Worm (Caenorhabditis elegans) whole organism, young adult: ENCODE data around the gene srxa-18.

Experiments used
- B0019.2 ChIP-seq: fragments of 200-800 bp; sonication (Bioruptor generic); conservative IDR thresholded peaks from 2 replicates; pipeline ENCODE4 v1.3.6; 2022; ENCODE audit warnings: missing genetic modification reagents, missing genetic modification characterization, missing compliant biosample characterization
- B0035.1 ChIP-seq: sonication (generic microtip); optimal IDR thresholded peaks from 2 replicates; lab custom pipeline; 2016; ENCODE audit warnings: missing genetic modification characterization, mild to moderate bottlenecking, missing compliant biosample characterization, missing genotype, missing genetic modification reagents
- C17E4.6 ChIP-seq: fragments of 200-800 bp; sonication (Bioruptor generic); IDR thresholded peaks from 2 replicates; pipeline ENCODE4 v1.3.6; 2022; ENCODE audit warnings: missing genetic modification reagents, missing genetic modification characterization, missing compliant biosample characterization
- D2030.7 ChIP-seq: fragments of 200-800 bp; sonication (Bioruptor generic); IDR thresholded peaks from 2 replicates; pipeline ENCODE4 v1.3.6; 2022; ENCODE audit warnings: missing genetic modification reagents, missing genetic modification characterization, missing compliant biosample characterization
- F23B12.7 ChIP-seq: sonication (generic microtip); optimal IDR thresholded peaks from 2 replicates; lab custom pipeline; 2017; ENCODE audit warnings: missing genetic modification characterization, mild to moderate bottlenecking, missing compliant biosample characterization, antibody characterized with exemption, moderate library complexity; ENCODE audit not compliant: insufficient read depth
- ZK185.1 ChIP-seq: sonication (generic microtip); optimal IDR thresholded peaks from 2 replicates; lab custom pipeline; 2016; ENCODE audit warnings: mild to moderate bottlenecking, missing genetic modification characterization, missing compliant biosample characterization; ENCODE audit not compliant: poor library complexity, severe bottlenecking
- ama-1 ChIP-seq, 3 experiments: fragments of 150-350 bp in 1 of 3; sonication (generic microtip) in 2 of 3; optimal IDR thresholded peaks; 2 replicates each; lab custom pipeline; 2014 to 2018; ENCODE audit warnings: missing biosample characterization in 2 of 3, missing genetic modification characterization in 2 of 3, missing genetic modification reagents in 2 of 3
- aptf-3 ChIP-seq: fragments of 200-800 bp; sonication (Bioruptor generic); IDR thresholded peaks from 2 replicates; pipeline ENCODE4 v1.3.6; 2022; ENCODE audit warnings: missing genetic modification characterization, missing compliant biosample characterization
- atf-7 ChIP-seq: sonication (generic microtip); optimal IDR thresholded peaks from 2 replicates; lab custom pipeline; 2017; ENCODE audit warnings: mild to moderate bottlenecking, missing genetic modification characterization, missing compliant biosample characterization
- attf-6 ChIP-seq: fragments of 200-800 bp; sonication (Bioruptor generic); IDR thresholded peaks from 2 replicates; pipeline ENCODE4 v1.3.6; 2022; ENCODE audit warnings: missing genetic modification reagents, missing genetic modification characterization, missing compliant biosample characterization
- ccch-3 ChIP-seq: fragments of 200-800 bp; sonication (Bioruptor generic); optimal IDR thresholded peaks from 2 replicates; lab custom pipeline; 2018; ENCODE audit warnings: mild to moderate bottlenecking, missing genetic modification characterization, missing compliant biosample characterization
- ceh-91 ChIP-seq: fragments of 200-800 bp; sonication (Bioruptor generic); IDR thresholded peaks from 2 replicates; pipeline ENCODE4 v1.3.6; 2022; ENCODE audit warnings: missing genetic modification reagents, missing genetic modification characterization, missing compliant biosample characterization
- egl-18 ChIP-seq: fragments of 200-800 bp; sonication (Bioruptor generic); IDR thresholded peaks from 2 replicates; pipeline ENCODE4 v1.3.6; 2022; ENCODE audit warnings: missing genetic modification reagents, missing genetic modification characterization, missing compliant biosample characterization
- ets-4 ChIP-seq: fragments of 200-800 bp; sonication (Bioruptor generic); optimal IDR thresholded peaks from 2 replicates; lab custom pipeline; 2018; ENCODE audit warnings: mild to moderate bottlenecking, missing genetic modification characterization, missing compliant biosample characterization
- hmg-1.2 ChIP-seq: fragments of 200-800 bp; sonication (Bioruptor generic); IDR thresholded peaks from 2 replicates; pipeline ENCODE4 v1.3.6; 2022; ENCODE audit warnings: missing genetic modification reagents, missing genetic modification characterization, missing compliant biosample characterization
- let-607 ChIP-seq, 2 experiments: fragments of 200-800 bp in 1 of 2; sonication (Bioruptor generic) in 1 of 2; sonication (generic microtip) in 1 of 2; optimal IDR thresholded peaks; 2 replicates each; lab custom pipeline; 2016 to 2018; ENCODE audit warnings: mild to moderate bottlenecking in 2 of 2, missing compliant biosample characterization in 2 of 2, missing genetic modification characterization in 2 of 2, moderate library complexity in 2 of 2, missing genotype in 1 of 2
- lin-54 ChIP-seq: fragments of 200-800 bp; sonication (Bioruptor generic); optimal IDR thresholded peaks from 2 replicates; lab custom pipeline; 2018; ENCODE audit warnings: mild to moderate bottlenecking, missing genetic modification characterization, missing compliant biosample characterization
- madf-3 ChIP-seq: fragments of 200-800 bp; sonication (Bioruptor generic); IDR thresholded peaks from 2 replicates; pipeline ENCODE4 v1.3.6; 2022; ENCODE audit warnings: missing genetic modification reagents, missing genetic modification characterization, missing compliant biosample characterization
- mel-28 ChIP-seq: sonication (generic microtip); optimal IDR thresholded peaks from 2 replicates; lab custom pipeline; 2016; ENCODE audit warnings: borderline replicate concordance, mild to moderate bottlenecking, missing genetic modification characterization, missing compliant biosample characterization
- nfyb-1 ChIP-seq: fragments of 200-800 bp; sonication (Bioruptor generic); IDR thresholded peaks from 2 replicates; pipeline ENCODE4 v1.3.6; 2022; ENCODE audit warnings: missing genetic modification reagents, missing genetic modification characterization, missing compliant biosample characterization
- nhr-27 ChIP-seq: fragments of 200-800 bp; sonication (Bioruptor generic); optimal IDR thresholded peaks from 2 replicates; lab custom pipeline; 2018; ENCODE audit warnings: mild to moderate bottlenecking, missing genetic modification characterization, moderate library complexity, missing compliant biosample characterization
- nhr-80 ChIP-seq: sonication (generic microtip); optimal IDR thresholded peaks from 2 replicates; lab custom pipeline; 2016; ENCODE audit warnings: missing genetic modification characterization, missing compliant biosample characterization
- nhr-90 ChIP-seq: sonication (generic microtip); optimal IDR thresholded peaks from 2 replicates; lab custom pipeline; 2016; ENCODE audit warnings: missing genotype, mild to moderate bottlenecking, missing genetic modification characterization, missing compliant biosample characterization
- pha-4 ChIP-seq: fragments of 150-350 bp; sonication (generic microtip); optimal IDR thresholded peaks from 2 replicates; lab custom pipeline; 2014; ENCODE audit warnings: missing biosample characterization, missing genetic modification reagents, missing genetic modification characterization
- rcor-1 ChIP-seq: fragments of 200-800 bp; sonication (Bioruptor generic); IDR thresholded peaks from 2 replicates; pipeline ENCODE4 v1.3.6; 2022; ENCODE audit warnings: missing genetic modification reagents, missing genetic modification characterization, missing compliant biosample characterization
- snpc-3.4 ChIP-seq: sonication (generic microtip); optimal IDR thresholded peaks from 2 replicates; lab custom pipeline; 2017; ENCODE audit warnings: missing genetic modification characterization, mild to moderate bottlenecking, missing compliant biosample characterization, antibody characterized with exemption, moderate library complexity, missing genotype, missing genetic modification reagents
- snpc-4 ChIP-seq, 5 experiments: fragments of 150-350 bp in 1 of 5; sonication (generic microtip) in 4 of 5; optimal IDR thresholded peaks; 2 replicates each; lab custom pipeline; 2014 to 2018; ENCODE audit warnings: missing genetic modification characterization in 5 of 5, missing biosample characterization in 3 of 5, antibody characterized with exemption in 2 of 5, mild to moderate bottlenecking in 2 of 5, missing compliant biosample characterization in 2 of 5, missing genotype in 2 of 5, moderate library complexity in 2 of 5, missing genetic modification reagents in 1 of 5
- tbp1 ChIP-seq: fragments of 200-800 bp; sonication (Bioruptor generic); optimal IDR thresholded peaks from 2 replicates; lab custom pipeline; 2018; ENCODE audit warnings: mild to moderate bottlenecking, missing genetic modification characterization, missing compliant biosample characterization
- tlf-1 ChIP-seq: fragments of 200-800 bp; sonication (Bioruptor generic); optimal IDR thresholded peaks from 2 replicates; lab custom pipeline; 2018; ENCODE audit warnings: mild to moderate bottlenecking, missing genetic modification characterization, missing compliant biosample characterization
- unc-130 ChIP-seq: sonication (generic microtip); optimal IDR thresholded peaks from 2 replicates; lab custom pipeline; 2016; ENCODE audit warnings: missing genetic modification reagents, missing genetic modification characterization, missing compliant biosample characterization
- unc-62 ChIP-seq: fragments of 150-350 bp; optimal IDR thresholded peaks from 2 replicates; lab custom pipeline; 2014; ENCODE audit warnings: missing biosample characterization, missing genetic modification reagents, missing genetic modification characterization
- xnd-1 ChIP-seq: sonication (generic microtip); optimal IDR thresholded peaks from 2 replicates; lab custom pipeline; 2016; ENCODE audit warnings: missing genotype, missing genetic modification reagents, missing genetic modification characterization, missing compliant biosample characterization
- ztf-22 ChIP-seq: fragments of 200-800 bp; sonication (Bioruptor generic); optimal IDR thresholded peaks from 2 replicates; lab custom pipeline; 2018; ENCODE audit warnings: mild to moderate bottlenecking, missing genetic modification characterization, moderate library complexity, missing compliant biosample characterization
- ztf-26 ChIP-seq: sonication (generic microtip); optimal IDR thresholded peaks from 2 replicates; lab custom pipeline; 2017; ENCODE audit warnings: missing genetic modification characterization, missing compliant biosample characterization
- ztf-3 ChIP-seq: fragments of 200-800 bp; sonication (Bioruptor generic); optimal IDR thresholded peaks from 2 replicates; lab custom pipeline; 2018; ENCODE audit warnings: mild to moderate bottlenecking, missing genetic modification characterization, missing compliant biosample characterization

The srxa-18 gene

ce11 chrV:10160954-10161353, 40.2 kb upstream of the srxa-18 start, which contains the start of gene C51E3.10:
TSS of gene C51E3.10 (minus strand) at chrV:10161134.
- TF ChIP-seq atf-7 (tag; lab: Kevin White, UChicago) (peak; percentile 54), nhr-80 (tag; lab: Kevin White, UChicago) (peak; percentile 92), nfyb-1 (GFP tag; lab: Robert Waterston, UW) (0 out of 2 replicates have a peak, but pooled peaks have one; percentile 25), nhr-90 (tag; lab: Kevin White, UChicago) (peak; percentile 26), ccch-3 (GFP tag; lab: Kevin White, UChicago) (no peak), unc-62 (GFP tag; lab: Kevin White, UChicago) (peak; percentile 5), ets-4 (GFP tag; lab: Kevin White, UChicago) (peak; percentile 47), let-607 (tag; optimal IDR thresholded peaks at IDR 0.05; lab: Kevin White, UChicago) (peak; percentile 71 to 80), aptf-3 (GFP tag; lab: Robert Waterston, UW) (no peak), snpc-4 (GFP tag; optimal IDR thresholded peaks at IDR 0.05; lab: Kevin White, UChicago) (no peak), snpc-4 (tag; optimal IDR thresholded peaks at IDR 0.05; lab: Kevin White, UChicago) (no peak)

DNA sequence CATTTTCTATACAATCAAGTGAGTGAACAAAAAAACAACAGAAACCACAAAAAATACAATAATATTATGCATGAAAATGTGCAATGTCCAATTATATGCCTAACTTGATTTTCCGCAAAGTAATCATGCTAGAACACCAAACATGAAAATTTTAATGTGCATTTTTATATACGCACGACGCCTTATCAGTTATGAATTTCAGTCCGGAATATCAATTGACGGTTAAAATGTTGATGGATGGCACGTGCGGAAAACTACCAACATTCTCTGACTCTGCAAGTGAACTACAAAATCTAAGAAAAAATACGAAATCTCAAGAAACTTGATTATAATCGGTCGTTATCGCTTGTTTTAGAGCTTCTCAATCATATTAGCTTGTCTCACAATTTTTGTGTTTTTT, 39.2 kb upstream of the srxa-18 start:
- no peak for TF ChIP-seq D2030.7 (GFP tag; lab: Robert Waterston, UW)
- TF ChIP-seq nhr-80 (tag; lab: Kevin White, UChicago), result peak; percentile 56

- TF ChIP-seq ztf-22 (GFP tag; lab: Kevin White, UChicago), result no peak
- TF ChIP-seq B0019.2 (GFP tag; lab: Robert Waterston, UW), result no peak
- TF ChIP-seq ets-4 (GFP tag; lab: Kevin White, UChicago), result no peak
- TF ChIP-seq rcor-1 (GFP tag; lab: Robert Waterston, UW), result no peak
- TF ChIP-seq pha-4, result no peak
- no peak for TF ChIP-seq nhr-27 (tag; lab: Kevin White, UChicago)
- TF ChIP-seq madf-3 (GFP tag; lab: Robert Waterston, UW), result no peak
- no peak for TF ChIP-seq hmg-1.2
- TF ChIP-seq ztf-3 (GFP tag; lab: Kevin White, UChicago), result no peak
- no peak for TF ChIP-seq unc-62 (GFP tag; lab: Kevin White, UChicago)
- TF ChIP-seq let-607 (tag; optimal IDR thresholded peaks at IDR 0.05; lab: Kevin White, UChicago), result no peak
- TF ChIP-seq snpc-3.4 (tag; lab: Kevin White, UChicago), result no peak
Measured at ce11 chrV:10158528-10158927, 37.7 kb upstream of the srxa-18 start, which contains the start of gene srsx-30. TSS of gene srsx-30 (plus strand) at chrV:10158828.

ce11 chrV:10154698-10155097, 33.9 kb upstream of the srxa-18 start, which contains the start of gene srsx-29:
TSS of gene srsx-29 (plus strand) at chrV:10154998.
- no peak for TF ChIP-seq lin-54 (GFP tag; lab: Kevin White, UChicago)
- no peak for TF ChIP-seq ZK185.1 (tag; lab: Kevin White, UChicago)
- TF ChIP-seq B0035.1, result no peak
- TF ChIP-seq ceh-91 (GFP tag; lab: Robert Waterston, UW), result no peak
- TF ChIP-seq tlf-1 (GFP tag; lab: Kevin White, UChicago), result no peak
- no peak for TF ChIP-seq unc-130
- TF ChIP-seq egl-18 (GFP tag; lab: Robert Waterston, UW), result no peak
- TF ChIP-seq tbp1 (GFP tag; lab: Kevin White, UChicago), result no peak
- TF ChIP-seq xnd-1 (tag; lab: Kevin White, UChicago), result no peak
- TF ChIP-seq ama-1 (optimal IDR thresholded peaks at IDR 0.05; lab: Kevin White, UChicago), result no peak
- no peak for TF ChIP-seq ama-1 (GFP tag; optimal IDR thresholded peaks at IDR 0.05; lab: Kevin White, UChicago)
- no peak for TF ChIP-seq mel-28 (tag; lab: Kevin White, UChicago)
- TF ChIP-seq unc-62 (GFP tag; lab: Kevin White, UChicago), result no peak
- no peak for TF ChIP-seq C17E4.6 (GFP tag; lab: Robert Waterston, UW)
- TF ChIP-seq ztf-26, result no peak
- no peak for TF ChIP-seq F23B12.7 (tag; lab: Kevin White, UChicago)
- no peak for TF ChIP-seq attf-6
- TF ChIP-seq, all 124 proteins: peak for 0
